Worm (Caenorhabditis elegans): ENCODE data around the gene lin-32.

lin-32 gene

DNA sequence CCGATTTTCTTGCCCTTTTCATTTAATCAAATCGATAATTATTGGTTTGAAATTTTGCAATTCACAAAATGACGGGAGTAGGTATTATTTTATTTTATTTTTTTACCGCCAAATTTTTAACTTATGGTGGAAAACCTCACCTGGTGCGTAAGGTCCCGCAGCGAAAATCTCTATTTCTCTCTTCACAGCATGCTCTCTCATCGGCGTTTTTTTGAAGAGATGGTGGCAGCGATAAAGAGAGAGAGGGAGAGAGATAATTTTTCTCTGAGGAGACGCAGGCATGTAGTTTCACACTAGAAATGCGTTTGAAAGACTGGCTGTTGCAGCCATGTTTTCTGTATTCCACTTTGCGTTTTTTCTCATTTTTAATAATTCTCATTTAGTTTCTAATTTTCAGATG is 4.0 kb upstream of the lin-32 start, which contains the start of gene T14F9.2:
T14F9.2 (plus strand) TSS at position 396 of the 400 bp plus-strand sequence.
- TF ChIP-seq hlh-1 (tag; optimal IDR thresholded peaks at IDR 0.05), result peak; percentile 59
- no peak for TF ChIP-seq nhr-237 (tag; optimal IDR thresholded peaks at IDR 0.05)
- TF ChIP-seq lin-13 (tag; optimal IDR thresholded peaks at IDR 0.05), result no peak
- TF ChIP-seq unc-62 (GFP tag; optimal IDR thresholded peaks at IDR 0.05), result no peak
- TF ChIP-seq M03D4.4 (tag; optimal IDR thresholded peaks at IDR 0.05), result no peak
- TF ChIP-seq ceh-43 (GFP tag; optimal IDR thresholded peaks at IDR 0.05), result no peak
- TF ChIP-seq pha-4 (tag; optimal IDR thresholded peaks at IDR 0.05), result no peak
- no peak for TF ChIP-seq nhr-76 (tag; optimal IDR thresholded peaks at IDR 0.05)
- peak; percentile 0 for TF ChIP-seq ceh-39 (tag; optimal IDR thresholded peaks at IDR 0.05)
- TF ChIP-seq ces-1 (GFP tag; optimal IDR thresholded peaks at IDR 0.05), result peak; percentile 11
- no peak for TF ChIP-seq nhr-28 (tag; optimal IDR thresholded peaks at IDR 0.05)
- TF ChIP-seq lin-32 (GFP tag; optimal IDR thresholded peaks at IDR 0.05), result peak; percentile 26
- no peak for TF ChIP-seq ztf-11 (tag; optimal IDR thresholded peaks at IDR 0.05)
- TF ChIP-seq mab-5 (tag; optimal IDR thresholded peaks at IDR 0.05), result no peak
- TF ChIP-seq cnd-1 (tag; optimal IDR thresholded peaks at IDR 0.05), result no peak
- TF ChIP-seq elt-1 (tag; optimal IDR thresholded peaks at IDR 0.05; ENCODE audit: borderline replicate concordance, insufficient read depth), result peak; percentile 78
- no peak for TF ChIP-seq drap-1 (GFP tag; optimal IDR thresholded peaks at IDR 0.05)
- no peak for TF ChIP-seq mls-2 (tag; optimal IDR thresholded peaks at IDR 0.05)
- TF ChIP-seq tbx-8 (GFP tag; optimal IDR thresholded peaks at IDR 0.05), result no peak
- no peak for TF ChIP-seq bed-3 (GFP tag; optimal IDR thresholded peaks at IDR 0.05)
- TF ChIP-seq nhr-2 (tag; optimal IDR thresholded peaks at IDR 0.05), result peak; percentile 12

DNA sequence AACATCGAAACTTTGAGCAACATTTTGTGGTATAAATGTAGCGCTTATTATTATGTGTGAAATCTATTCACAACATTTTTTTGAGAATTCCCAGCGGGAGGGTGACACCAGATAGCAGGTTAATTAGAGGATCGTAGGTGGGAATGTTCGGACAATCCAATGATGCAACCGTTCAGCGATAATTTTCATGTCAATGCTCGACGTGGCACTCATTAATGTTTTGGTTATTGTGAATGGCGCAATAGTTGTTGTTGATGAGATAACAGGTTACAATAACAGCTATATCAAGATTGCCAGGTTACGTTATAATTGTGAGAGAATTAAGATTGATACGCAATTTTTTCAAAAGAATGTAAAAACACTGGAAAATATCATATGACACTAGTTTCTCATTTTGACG is 1.4 kb upstream of the lin-32 start:
- peak; percentile 69 for TF ChIP-seq zip-8 (tag; optimal IDR thresholded peaks at IDR 0.05)
- peak; percentile 12 for TF ChIP-seq elt-1 (tag; optimal IDR thresholded peaks at IDR 0.05; ENCODE audit: borderline replicate concordance, insufficient read depth)
- no peak for TF ChIP-seq flh-1 (GFP tag; optimal IDR thresholded peaks at IDR 0.05)
- TF ChIP-seq nhr-2 (tag; optimal IDR thresholded peaks at IDR 0.05), result peak; percentile 94

DNA sequence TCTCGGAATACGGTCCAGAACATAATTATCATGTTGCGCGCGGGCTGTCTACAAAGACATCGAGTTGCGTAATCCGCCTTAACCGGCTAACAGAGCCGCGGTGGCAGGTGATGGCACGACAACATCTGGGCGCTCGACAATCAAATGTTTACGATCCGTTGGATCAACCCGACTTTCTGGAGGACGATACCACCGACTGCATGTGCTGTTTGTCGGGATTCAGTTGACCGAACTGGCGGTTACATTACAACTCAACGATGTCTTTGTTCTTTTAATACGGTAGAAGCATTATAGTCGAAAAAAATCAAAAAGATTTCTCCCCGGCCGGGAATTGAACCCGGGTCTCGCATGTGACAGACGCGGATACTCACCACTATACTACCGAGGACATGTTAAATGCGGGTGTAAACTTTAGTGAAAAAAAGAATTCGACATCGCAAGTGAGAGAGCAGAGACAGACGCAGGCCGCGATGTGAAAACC is 3.0 kb downstream of the lin-32 start:
- TF ChIP-seq lsy-2 (tag; optimal IDR thresholded peaks at IDR 0.05) (peak; percentile 18), ceh-39 (tag; optimal IDR thresholded peaks at IDR 0.05) (no peak), sptf-1 (tag; optimal IDR thresholded peaks at IDR 0.05) (peak; percentile 92), unc-39 (tag; optimal IDR thresholded peaks at IDR 0.05) (no peak), nhr-12 (tag; optimal IDR thresholded peaks at IDR 0.05) (no peak), ham-2 (GFP tag; optimal IDR thresholded peaks at IDR 0.05) (peak; percentile 73), lin-32 (GFP tag; optimal IDR thresholded peaks at IDR 0.05) (peak; percentile 95), sem-2 (GFP tag; optimal IDR thresholded peaks at IDR 0.05) (peak; percentile 69), mab-5 (tag; optimal IDR thresholded peaks at IDR 0.05) (no peak), elt-3 (tag; optimal IDR thresholded peaks at IDR 0.05) (no peak), cnd-1 (tag; optimal IDR thresholded peaks at IDR 0.05) (peak; percentile 80), ceh-83 (GFP tag; optimal IDR thresholded peaks at IDR 0.05) (peak; percentile 86), ceh-43 (GFP tag; optimal IDR thresholded peaks at IDR 0.05) (peak; percentile 72), nhr-76 (tag; optimal IDR thresholded peaks at IDR 0.05) (no peak), blmp-1 (tag; optimal IDR thresholded peaks at IDR 0.05) (no peak), nhr-2 (tag; optimal IDR thresholded peaks at IDR 0.05) (peak; percentile 94), lin-13 (tag; optimal IDR thresholded peaks at IDR 0.05) (no peak), unc-62 (GFP tag; optimal IDR thresholded peaks at IDR 0.05) (peak; percentile 25), ztf-11 (tag; optimal IDR thresholded peaks at IDR 0.05) (peak; percentile 55), hlh-1 (tag; optimal IDR thresholded peaks at IDR 0.05) (peak; percentile 26), nhr-237 (tag; optimal IDR thresholded peaks at IDR 0.05) (peak; percentile 38), elt-1 (tag; optimal IDR thresholded peaks at IDR 0.05; ENCODE audit: borderline replicate concordance, insufficient read depth) (no peak), unc-120 (tag; optimal IDR thresholded peaks at IDR 0.05; ENCODE audit: poor library complexity, severe bottlenecking) (peak; percentile 73), M03D4.4 (tag; optimal IDR thresholded peaks at IDR 0.05) (peak; percentile 83), tbx-8 (GFP tag; optimal IDR thresholded peaks at IDR 0.05) (no peak), snpc-4 (tag; optimal IDR thresholded peaks at IDR 0.05) (no peak), nhr-28 (tag; optimal IDR thresholded peaks at IDR 0.05) (peak; percentile 0), zip-8 (tag; optimal IDR thresholded peaks at IDR 0.05) (peak; percentile 20), mls-2 (tag; optimal IDR thresholded peaks at IDR 0.05) (peak; percentile 84), ces-1 (GFP tag; optimal IDR thresholded peaks at IDR 0.05) (peak; percentile 30), pha-4 (tag; optimal IDR thresholded peaks at IDR 0.05) (no peak), flh-1 (GFP tag; optimal IDR thresholded peaks at IDR 0.05) (peak; percentile 67), drap-1 (GFP tag; optimal IDR thresholded peaks at IDR 0.05) (peak; percentile 84), bed-3 (GFP tag; optimal IDR thresholded peaks at IDR 0.05) (peak; percentile 71), mep-1 (tag; optimal IDR thresholded peaks at IDR 0.05) (peak; percentile 64)
